Worm (Caenorhabditis elegans): Measurements from ENCODE around the gene ugt-18.

The ugt-18 gene

ce11 chrV:12814481-12814882 lies 5.6 kb upstream of the ugt-18 start (continued):
- TF ChIP-seq ceh-24 (tag; optimal IDR thresholded peaks at IDR 0.05) (no peak), ceh-9 (tag; optimal IDR thresholded peaks at IDR 0.05) (no peak), ceh-22 (tag; optimal IDR thresholded peaks at IDR 0.05) (no peak), hlh-13 (GFP tag; optimal IDR thresholded peaks at IDR 0.05) (no peak), zip-5 (tag; optimal IDR thresholded peaks at IDR 0.05) (no peak), ceh-30 (tag; optimal IDR thresholded peaks at IDR 0.05) (no peak), sox-4 (tag; optimal IDR thresholded peaks at IDR 0.05) (peak; percentile 8), fkh-10 (GFP tag; optimal IDR thresholded peaks at IDR 0.05) (no peak), ceh-48 (tag; optimal IDR thresholded peaks at IDR 0.05) (no peak), dmd-4 (tag; optimal IDR thresholded peaks at IDR 0.05; ENCODE audit: borderline replicate concordance) (no peak), dve-1 (tag; optimal IDR thresholded peaks at IDR 0.05) (no peak), ceh-2 (tag; optimal IDR thresholded peaks at IDR 0.05) (peak; percentile 30), hlh-30 (tag; optimal IDR thresholded peaks at IDR 0.05; ENCODE audit: insufficient read depth) (peak; percentile 96), pag-3 (tag; optimal IDR thresholded peaks at IDR 0.05; ENCODE audit: borderline replicate concordance) (no peak), pat-9 (tag; optimal IDR thresholded peaks at IDR 0.05) (no peak), Y22D7AL.16 (tag; optimal IDR thresholded peaks at IDR 0.05) (no peak), hlh-15 (tag; optimal IDR thresholded peaks at IDR 0.05) (no peak), ttx-3 (tag; optimal IDR thresholded peaks at IDR 0.05) (no peak), ceh-45 (GFP tag; IDR thresholded peaks at IDR 0.05) (no peak), unc-55 (GFP tag; optimal IDR thresholded peaks at IDR 0.05) (peak; percentile 70), ztf-16 (tag; optimal IDR thresholded peaks at IDR 0.05) (no peak), elt-4 (tag; optimal IDR thresholded peaks at IDR 0.05) (no peak)

ce11 chrV:12815386-12815785 lies 4.7 kb upstream of the ugt-18 start:
- TF ChIP-seq fax-1 (tag; optimal IDR thresholded peaks at IDR 0.05) (no peak), ama-1 (optimal IDR thresholded peaks at IDR 0.05) (no peak)

ce11 chrV:12816672-12817071 lies 3.4 kb upstream of the ugt-18 start:
- TF ChIP-seq sox-2 (GFP tag; IDR thresholded peaks at IDR 0.05) (no peak), pqm-1 (tag; optimal IDR thresholded peaks at IDR 0.05) (no peak), hlh-8 (tag; optimal IDR thresholded peaks at IDR 0.05) (no peak), pha-4 (tag; optimal IDR thresholded peaks at IDR 0.05) (no peak), ceh-24 (tag; optimal IDR thresholded peaks at IDR 0.05) (no peak), Y22D7AL.16 (tag; optimal IDR thresholded peaks at IDR 0.05) (no peak), rnt-1 (tag; optimal IDR thresholded peaks at IDR 0.05) (no peak), zip-5 (tag; optimal IDR thresholded peaks at IDR 0.05) (no peak), ama-1 (optimal IDR thresholded peaks at IDR 0.05) (no peak), ceh-34 (tag; optimal IDR thresholded peaks at IDR 0.05) (no peak), ceh-19 (GFP tag; optimal IDR thresholded peaks at IDR 0.05) (no peak), che-1 (tag; optimal IDR thresholded peaks at IDR 0.05) (no peak)

DNA sequence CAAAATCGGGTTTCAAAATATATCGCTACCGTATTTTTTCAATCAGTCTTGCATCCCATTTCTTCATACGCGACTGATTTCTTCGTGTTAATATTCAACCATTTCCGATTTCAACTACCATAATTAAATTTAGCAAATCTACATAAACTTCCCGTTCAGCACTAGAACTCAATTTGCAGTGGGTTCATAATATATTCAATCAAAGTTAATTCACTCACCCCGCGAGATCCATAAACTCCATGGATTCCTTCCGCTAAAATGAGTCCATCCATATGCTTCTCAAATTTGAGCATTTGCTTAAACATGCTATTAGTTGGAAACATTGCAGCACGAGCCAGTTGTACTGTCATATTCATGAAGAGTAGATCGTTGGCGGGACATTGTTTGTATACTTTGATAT lies 1.6 kb upstream of the ugt-18 start:
- TF ChIP-seq dve-1 (tag; optimal IDR thresholded peaks at IDR 0.05) (no peak), fax-1 (tag; optimal IDR thresholded peaks at IDR 0.05) (no peak), nhr-11 (tag; optimal IDR thresholded peaks at IDR 0.05) (no peak), unc-42 (tag; optimal IDR thresholded peaks at IDR 0.05) (peak; percentile 65)

ce11 chrV:12819155-12819554 lies 905 bp upstream of the ugt-18 start:
- peak; percentile 20 for TF ChIP-seq tbx-2 (tag; optimal IDR thresholded peaks at IDR 0.05)
- peak; percentile 13 for TF ChIP-seq ceh-2 (tag; optimal IDR thresholded peaks at IDR 0.05)
- no peak for TF ChIP-seq K02D7.2 (tag; optimal IDR thresholded peaks at IDR 0.05)
- TF ChIP-seq elt-2 (tag; optimal IDR thresholded peaks at IDR 0.05), result no peak
- TF ChIP-seq syd-9 (tag; optimal IDR thresholded peaks at IDR 0.05), result peak; percentile 20
- TF ChIP-seq ceh-14 (tag; optimal IDR thresholded peaks at IDR 0.05), result peak; percentile 4
- no peak for TF ChIP-seq T23F11.4 (GFP tag; optimal IDR thresholded peaks at IDR 0.05)
- TF ChIP-seq unc-3 (GFP tag; conservative IDR thresholded peaks at IDR 0.05), result no peak
- no peak for TF ChIP-seq unc-3 (tag; optimal IDR thresholded peaks at IDR 0.05)
- no peak for TF ChIP-seq ceh-48 (tag; optimal IDR thresholded peaks at IDR 0.05)
- TF ChIP-seq hlh-6 (tag; optimal IDR thresholded peaks at IDR 0.05), result peak; percentile 41

Measured in whole organism, late embryonic.